Worm (Caenorhabditis elegans): ENCODE measurements around the gene mig-6.

The mig-6 gene

DNA sequence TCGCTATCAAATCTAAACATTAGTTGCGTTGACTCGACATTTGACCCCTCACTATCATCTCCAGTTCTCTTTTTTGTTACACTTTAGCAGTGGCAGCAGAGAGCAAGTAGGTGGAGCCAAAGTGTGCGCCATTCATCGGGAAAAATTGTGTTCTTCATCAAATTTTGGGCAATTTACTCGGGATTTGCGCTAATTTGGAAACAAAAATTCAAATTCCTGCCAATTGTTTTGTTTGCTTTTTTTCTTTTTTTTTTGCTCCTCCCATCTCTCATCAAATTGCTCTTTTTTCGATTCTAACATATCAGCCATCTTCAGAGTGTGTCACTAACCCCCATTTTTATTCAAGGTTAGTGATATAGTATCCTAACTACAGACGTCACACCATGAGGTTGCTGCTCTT lies at the start of gene mig-6:
Gene mig-6, plus strand, starts transcription at position 301 of the 400 bp plus-strand sequence.
- TF ChIP-seq M03D4.4 (tag; optimal IDR thresholded peaks at IDR 0.05): no peak
- TF ChIP-seq unc-62 (GFP tag; optimal IDR thresholded peaks at IDR 0.05): no peak
- no peak for TF ChIP-seq elt-1 (tag; optimal IDR thresholded peaks at IDR 0.05; ENCODE audit: borderline replicate concordance, insufficient read depth)
- TF ChIP-seq lsy-2 (tag; optimal IDR thresholded peaks at IDR 0.05): no peak
- no peak for TF ChIP-seq lin-13 (tag; optimal IDR thresholded peaks at IDR 0.05)
- TF ChIP-seq nhr-76 (tag; optimal IDR thresholded peaks at IDR 0.05): no peak
- no peak for TF ChIP-seq unc-39 (tag; optimal IDR thresholded peaks at IDR 0.05)
- TF ChIP-seq ham-2 (GFP tag; optimal IDR thresholded peaks at IDR 0.05): no peak
- TF ChIP-seq nhr-12 (tag; optimal IDR thresholded peaks at IDR 0.05): no peak
- no peak for TF ChIP-seq mep-1 (tag; optimal IDR thresholded peaks at IDR 0.05)
- TF ChIP-seq cnd-1 (tag; optimal IDR thresholded peaks at IDR 0.05): no peak
- TF ChIP-seq snpc-4 (tag; optimal IDR thresholded peaks at IDR 0.05): no peak
- TF ChIP-seq ceh-43 (GFP tag; optimal IDR thresholded peaks at IDR 0.05): no peak
- no peak for TF ChIP-seq sptf-1 (tag; optimal IDR thresholded peaks at IDR 0.05)
- no peak for TF ChIP-seq mab-5 (tag; optimal IDR thresholded peaks at IDR 0.05)
- TF ChIP-seq blmp-1 (tag; optimal IDR thresholded peaks at IDR 0.05): no peak

ce11 chrV:7778999-7779398 lies 48.0 kb upstream of the mig-6 start:
- TF ChIP-seq unc-62 (GFP tag; optimal IDR thresholded peaks at IDR 0.05) (no peak), sem-2 (GFP tag; optimal IDR thresholded peaks at IDR 0.05) (no peak), snpc-4 (tag; optimal IDR thresholded peaks at IDR 0.05) (no peak), nhr-237 (tag; optimal IDR thresholded peaks at IDR 0.05) (no peak), nhr-76 (tag; optimal IDR thresholded peaks at IDR 0.05) (no peak), elt-3 (tag; optimal IDR thresholded peaks at IDR 0.05) (no peak), tbx-8 (GFP tag; optimal IDR thresholded peaks at IDR 0.05) (no peak), hlh-1 (tag; optimal IDR thresholded peaks at IDR 0.05) (no peak), mls-2 (tag; optimal IDR thresholded peaks at IDR 0.05) (no peak), unc-39 (tag; optimal IDR thresholded peaks at IDR 0.05) (no peak), ztf-11 (tag; optimal IDR thresholded peaks at IDR 0.05) (no peak), zip-8 (tag; optimal IDR thresholded peaks at IDR 0.05) (no peak), drap-1 (GFP tag; optimal IDR thresholded peaks at IDR 0.05) (no peak), pha-4 (tag; optimal IDR thresholded peaks at IDR 0.05) (no peak), ceh-83 (GFP tag; optimal IDR thresholded peaks at IDR 0.05) (no peak), nhr-2 (tag; optimal IDR thresholded peaks at IDR 0.05) (no peak), ces-1 (GFP tag; optimal IDR thresholded peaks at IDR 0.05) (no peak), unc-120 (tag; optimal IDR thresholded peaks at IDR 0.05; ENCODE audit: poor library complexity, severe bottlenecking) (no peak), bed-3 (GFP tag; optimal IDR thresholded peaks at IDR 0.05) (no peak), blmp-1 (tag; optimal IDR thresholded peaks at IDR 0.05) (no peak)

DNA sequence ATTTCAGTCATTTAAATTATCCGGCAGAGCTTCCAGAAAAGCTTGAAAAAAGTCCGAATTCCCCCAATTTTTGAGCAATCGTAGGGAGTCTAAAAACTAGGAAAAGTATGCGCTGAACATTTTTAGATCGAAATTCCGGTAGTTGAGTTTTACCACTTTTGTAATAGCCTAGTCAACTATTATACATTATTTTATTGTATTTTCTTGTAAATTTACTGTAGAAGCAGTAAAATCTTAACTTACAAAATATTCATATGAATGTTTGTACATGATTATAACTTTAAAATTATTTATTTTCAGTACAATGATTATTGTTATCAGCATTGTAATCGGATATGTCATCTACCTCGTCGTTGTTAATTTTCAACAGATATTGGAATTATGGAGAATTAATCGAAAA lies 45.5 kb upstream of the mig-6 start, which contains the start of gene cyp-32A1:
Gene cyp-32A1, plus strand, starts transcription at position 301 of the 400 bp plus-strand sequence.
- TF ChIP-seq pha-4 (tag; optimal IDR thresholded peaks at IDR 0.05) (no peak), mab-5 (tag; optimal IDR thresholded peaks at IDR 0.05) (no peak), nhr-2 (tag; optimal IDR thresholded peaks at IDR 0.05) (no peak), bed-3 (GFP tag; optimal IDR thresholded peaks at IDR 0.05) (no peak), cnd-1 (tag; optimal IDR thresholded peaks at IDR 0.05) (no peak), ceh-83 (GFP tag; optimal IDR thresholded peaks at IDR 0.05) (no peak), nhr-237 (tag; optimal IDR thresholded peaks at IDR 0.05) (no peak), unc-120 (tag; optimal IDR thresholded peaks at IDR 0.05; ENCODE audit: poor library complexity, severe bottlenecking) (no peak), flh-1 (GFP tag; optimal IDR thresholded peaks at IDR 0.05) (no peak), elt-3 (tag; optimal IDR thresholded peaks at IDR 0.05) (no peak)

ce11 chrV:7785117-7785516 lies 41.9 kb upstream of the mig-6 start, which contains the start of gene C26F1.1:
Gene C26F1.1, plus strand, starts transcription at chrV:7785417.
- no peak for TF ChIP-seq nhr-237 (tag; optimal IDR thresholded peaks at IDR 0.05)
- TF ChIP-seq ceh-43 (GFP tag; optimal IDR thresholded peaks at IDR 0.05): no peak
- TF ChIP-seq zip-8 (tag; optimal IDR thresholded peaks at IDR 0.05): no peak

- no peak for TF ChIP-seq M03D4.4 (tag; optimal IDR thresholded peaks at IDR 0.05)
- no peak for TF ChIP-seq lin-32 (GFP tag; optimal IDR thresholded peaks at IDR 0.05)
- TF ChIP-seq unc-39 (tag; optimal IDR thresholded peaks at IDR 0.05): no peak
- no peak for TF ChIP-seq ceh-83 (GFP tag; optimal IDR thresholded peaks at IDR 0.05)
- no peak for TF ChIP-seq elt-3 (tag; optimal IDR thresholded peaks at IDR 0.05)
- no peak for TF ChIP-seq ces-1 (GFP tag; optimal IDR thresholded peaks at IDR 0.05)
- TF ChIP-seq sem-2 (GFP tag; optimal IDR thresholded peaks at IDR 0.05): no peak
- no peak for TF ChIP-seq elt-1 (tag; optimal IDR thresholded peaks at IDR 0.05; ENCODE audit: borderline replicate concordance, insufficient read depth)
- no peak for TF ChIP-seq nhr-12 (tag; optimal IDR thresholded peaks at IDR 0.05)
- TF ChIP-seq mep-1 (tag; optimal IDR thresholded peaks at IDR 0.05): no peak
- TF ChIP-seq sptf-1 (tag; optimal IDR thresholded peaks at IDR 0.05): no peak
- no peak for TF ChIP-seq bed-3 (GFP tag; optimal IDR thresholded peaks at IDR 0.05)
- no peak for TF ChIP-seq nhr-76 (tag; optimal IDR thresholded peaks at IDR 0.05)
- TF ChIP-seq lsy-2 (tag; optimal IDR thresholded peaks at IDR 0.05): no peak
- no peak for TF ChIP-seq unc-62 (GFP tag; optimal IDR thresholded peaks at IDR 0.05)
- no peak for TF ChIP-seq cnd-1 (tag; optimal IDR thresholded peaks at IDR 0.05)
- no peak for TF ChIP-seq nhr-2 (tag; optimal IDR thresholded peaks at IDR 0.05)
- no peak for TF ChIP-seq nhr-28 (tag; optimal IDR thresholded peaks at IDR 0.05)
Observed at ce11 chrV:7785885-7786284, 41.1 kb upstream of the mig-6 start.

All from whole organism, mixed stage, embryonic.